Fruit fly (Drosophila melanogaster) whole organism, prepupa: Measurements from ENCODE around the gene ssh.

ENCODE experiments used
- CG34406 ChIP-seq: fragments of 200-800 bp; sonication (Bioruptor generic); optimal IDR thresholded peaks from 3 replicates; lab custom pipeline; 2016; ENCODE audit warnings: missing biosample characterization, missing genetic modification characterization
- Hr39 ChIP-seq: fragments of 200-800 bp; sonication (Bioruptor generic); optimal IDR thresholded peaks from 2 replicates; lab custom pipeline; 2016; ENCODE audit warnings: missing biosample characterization, missing genetic modification characterization
- Lpt ChIP-seq: fragments of 200-800 bp; sonication (Bioruptor generic); optimal IDR thresholded peaks from 3 replicates; lab custom pipeline; 2016; ENCODE audit warnings: missing biosample characterization, missing genetic modification characterization
- Sox15 ChIP-seq: fragments of 200-800 bp; sonication (Bioruptor generic); optimal IDR thresholded peaks from 3 replicates; lab custom pipeline; 2016; ENCODE audit warnings: missing biosample characterization, missing genetic modification characterization
- cyc ChIP-seq: fragments of 200-800 bp; sonication (Bioruptor generic); optimal IDR thresholded peaks from 3 replicates; lab custom pipeline; 2016; ENCODE audit warnings: missing biosample characterization, missing genetic modification characterization

DNA sequence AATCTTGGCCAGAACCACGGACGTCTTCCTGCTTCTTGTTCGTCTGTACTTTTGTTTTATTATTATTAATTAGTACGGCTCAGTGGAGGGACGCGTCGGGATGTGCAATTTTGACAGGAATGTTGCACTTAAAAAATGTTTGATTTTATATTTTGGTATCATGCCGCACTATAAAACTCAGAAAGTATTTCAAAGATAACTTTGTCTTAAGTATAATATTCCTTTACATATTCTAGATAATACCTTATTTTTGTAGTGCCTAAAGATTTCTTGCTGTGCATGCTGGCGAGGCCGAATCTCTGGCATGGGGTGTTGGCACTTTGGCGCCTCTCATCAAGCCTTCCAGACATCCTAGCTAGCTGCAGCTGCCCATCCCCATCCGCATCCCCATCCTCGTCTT is 8.4 kb upstream of the ssh start:
- TF ChIP-seq Lpt (no peak), Hr39 (GFP tag; lab: Kevin White, UChicago) (no peak), cyc (GFP tag; lab: Kevin White, UChicago) (no peak), CG34406 (GFP tag; lab: Kevin White, UChicago) (no peak), Sox15 (GFP tag; lab: Kevin White, UChicago) (no peak)
